Worm (Caenorhabditis elegans) whole organism, midembryonic: ENCODE data around the gene B0546.4.

Experiments
- T22C8.4 ChIP-seq: fragments of 200-800 bp; sonication (Bioruptor generic); IDR thresholded peaks from 2 replicates; pipeline ENCODE4 v1.3.6; 2022; ENCODE audit warnings: missing genetic modification characterization, missing compliant biosample characterization
- cog-1 ChIP-seq: sonication (generic microtip); optimal IDR thresholded peaks from 2 replicates; lab custom pipeline; 2016; ENCODE audit warnings: missing genetic modification characterization, missing compliant biosample characterization
- flt-1 ChIP-seq: fragments of 200-800 bp; sonication (Bioruptor generic); IDR thresholded peaks from 2 replicates; pipeline ENCODE4 v1.3.6; 2022; ENCODE audit warnings: missing genetic modification characterization, missing compliant biosample characterization
- klf-2 ChIP-seq: fragments of 200-800 bp; sonication (Bioruptor generic); conservative IDR thresholded peaks from 2 replicates; pipeline ENCODE4 v1.3.6; 2022; ENCODE audit warnings: missing genetic modification reagents, missing genetic modification characterization, missing compliant biosample characterization
- med-1 ChIP-seq: sonication (generic microtip); optimal IDR thresholded peaks from 2 replicates; lab custom pipeline; 2017; ENCODE audit warnings: missing genetic modification characterization, mild to moderate bottlenecking, missing compliant biosample characterization, antibody characterized with exemption, missing genetic modification reagents; ENCODE audit not compliant: insufficient read depth
- ref-1 ChIP-seq: fragments of 200-800 bp; sonication (Bioruptor generic); conservative IDR thresholded peaks from 2 replicates; pipeline ENCODE4 v1.3.6; 2022; ENCODE audit warnings: missing genetic modification reagents, missing genetic modification characterization, missing compliant biosample characterization
- tab-1 ChIP-seq: fragments of 200-800 bp; sonication (Bioruptor generic); IDR thresholded peaks from 2 replicates; pipeline ENCODE4 v1.3.6; 2022; ENCODE audit warnings: missing genetic modification characterization, missing compliant biosample characterization
- ztf-23 ChIP-seq: fragments of 200-800 bp; sonication (Bioruptor generic); IDR thresholded peaks from 2 replicates; pipeline ENCODE4 v1.3.6; 2022; ENCODE audit warnings: missing genetic modification reagents, missing genetic modification characterization, missing compliant biosample characterization

ce11 chrIV:3382338-3382907, 1.5 kb downstream of the B0546.4 start, which contains the start of gene B0546.3:
- TF ChIP-seq tab-1 (GFP tag; lab: Robert Waterston, UW) (no peak), ztf-23 (GFP tag; lab: Robert Waterston, UW) (no peak), klf-2 (GFP tag; lab: Robert Waterston, UW) (no peak), flt-1 (GFP tag; lab: Robert Waterston, UW) (no peak), med-1 (GFP tag; lab: Kevin White, UChicago) (no peak), T22C8.4 (GFP tag; lab: Robert Waterston, UW) (no peak), cog-1 (tag; lab: Kevin White, UChicago) (no peak), ref-1 (GFP tag; lab: Robert Waterston, UW) (no peak)
